Fruit fly (Drosophila melanogaster) whole organism, pupa: Measurements from ENCODE around the gene Yp3.

Experiments used
- CG13204 ChIP-seq: fragments of 200-800 bp; sonication (Bioruptor generic); optimal IDR thresholded peaks from 2 replicates; lab custom pipeline; 2018; ENCODE audit warnings: missing biosample characterization, mild to moderate bottlenecking, missing genetic modification characterization, moderate library complexity
- CG4496 ChIP-seq: fragments of 200-800 bp; sonication (Bioruptor generic); IDR thresholded peaks from 3 replicates; pipeline ENCODE4 v1.3.6; 2022; ENCODE audit warnings: missing biosample characterization, missing genetic modification characterization
- D1 ChIP-seq: fragments of 200-800 bp; sonication (Bioruptor generic); optimal IDR thresholded peaks from 2 replicates; lab custom pipeline; 2018; ENCODE audit warnings: missing biosample characterization, mild to moderate bottlenecking, missing genetic modification characterization, moderate library complexity
- EcR ChIP-seq: fragments of 200-800 bp; sonication (Bioruptor generic); optimal IDR thresholded peaks from 3 replicates; lab custom pipeline; 2019; ENCODE audit warnings: missing biosample characterization, missing genetic modification characterization, mild to moderate bottlenecking, moderate library complexity, missing genetic modification reagents
- Ets98B ChIP-seq: fragments of 200-800 bp; sonication (Bioruptor generic); IDR thresholded peaks from 2 replicates; pipeline ENCODE4 v1.3.6; 2022; ENCODE audit warnings: missing biosample characterization, missing genetic modification characterization
- Pif1B ChIP-seq: fragments of 200-800 bp; sonication (Bioruptor generic); optimal IDR thresholded peaks from 3 replicates; lab custom pipeline; 2016; ENCODE audit warnings: missing biosample characterization, missing genetic modification characterization
- Snoo ChIP-seq: fragments of 200-800 bp; sonication (Bioruptor generic); optimal IDR thresholded peaks from 3 replicates; lab custom pipeline; 2017; ENCODE audit warnings: missing biosample characterization, mild to moderate bottlenecking, missing genetic modification characterization, inconsistent platforms
- gl ChIP-seq: fragments of 200-800 bp; sonication (Bioruptor generic); optimal IDR thresholded peaks from 2 replicates; lab custom pipeline; 2018; ENCODE audit warnings: missing biosample characterization, mild to moderate bottlenecking, missing genetic modification characterization

DNA sequence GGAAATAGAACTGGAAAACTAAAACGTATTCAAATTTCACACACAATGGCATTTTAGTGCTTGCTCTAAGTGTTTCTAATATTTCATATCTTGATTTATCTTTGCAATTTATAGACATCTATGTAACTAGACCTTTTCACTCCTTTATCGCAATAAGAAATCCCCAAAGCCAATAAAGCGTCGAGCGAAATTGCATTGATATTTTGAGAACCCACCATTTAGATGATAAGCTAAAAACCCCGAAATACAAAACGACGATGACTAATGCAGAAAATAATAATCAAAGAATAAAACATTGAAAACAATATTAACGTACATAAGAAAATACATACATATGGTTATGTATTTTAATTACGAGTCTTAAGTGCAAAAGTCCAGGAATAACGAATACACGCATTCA is 19.2 kb downstream of the Yp3 start:
- TF ChIP-seq EcR (GFP tag; lab: Kevin White, UChicago) (no peak), Pif1B (GFP tag; lab: Kevin White, UChicago) (no peak), Ets98B (GFP tag; lab: Robert Waterston, UW) (no peak), gl (tag; lab: Kevin White, UChicago) (no peak), D1 (tag; lab: Kevin White, UChicago) (no peak), CG13204 (GFP tag; lab: Kevin White, UChicago) (no peak), Snoo (tag; lab: Kevin White, UChicago) (no peak), CG4496 (GFP tag; lab: Robert Waterston, UW) (no peak)
